Worm (Caenorhabditis elegans) whole organism, mixed stage, embryonic: ENCODE results near the gene H14N18.2.

Experiments used
- elt-1 ChIP-seq: sonication (generic microtip); optimal IDR thresholded peaks from 2 replicates; lab custom pipeline; 2017; ENCODE audit warnings: missing genetic modification characterization, mild to moderate bottlenecking, missing compliant biosample characterization, antibody characterized with exemption, moderate library complexity, borderline replicate concordance; ENCODE audit not compliant: insufficient read depth
- nhr-76 ChIP-seq: sonication (generic microtip); optimal IDR thresholded peaks from 2 replicates; lab custom pipeline; 2017; ENCODE audit warnings: missing biosample characterization, missing genetic modification characterization
- snpc-4 ChIP-seq: fragments of 150-350 bp; optimal IDR thresholded peaks from 2 replicates; lab custom pipeline; 2014; ENCODE audit warnings: missing biosample characterization, missing genetic modification characterization
- unc-39 ChIP-seq: fragments of 150-350 bp; optimal IDR thresholded peaks from 2 replicates; lab custom pipeline; 2014; ENCODE audit warnings: missing biosample characterization, missing genetic modification characterization
- unc-62 ChIP-seq: fragments of 150-350 bp; optimal IDR thresholded peaks from 2 replicates; lab custom pipeline; 2014; ENCODE audit warnings: missing biosample characterization, missing genetic modification reagents, missing genetic modification characterization
- ztf-11 ChIP-seq: fragments of 150-350 bp; optimal IDR thresholded peaks from 2 replicates; lab custom pipeline; 2014; ENCODE audit warnings: missing biosample characterization, missing genetic modification characterization

ce11 chrV:8934264-8934663 is 1.8 kb downstream of the H14N18.2 start:
- TF ChIP-seq elt-1 (tag; lab: Kevin White, UChicago) (no peak), ztf-11 (tag; lab: Kevin White, UChicago) (no peak), snpc-4 (tag; lab: Kevin White, UChicago) (no peak), unc-39 (tag; lab: Kevin White, UChicago) (no peak), unc-62 (no peak), nhr-76 (tag; lab: Kevin White, UChicago) (no peak)
